Fruit fly (Drosophila melanogaster) whole organism, embryonic: ENCODE results near the gene Prx2.

Source experiments
- ATbp ChIP-seq: fragments of 200-800 bp; sonication (Bioruptor generic); optimal IDR thresholded peaks from 2 replicates; lab custom pipeline; 2017; ENCODE audit warnings: missing biosample characterization, mild to moderate bottlenecking, missing genetic modification characterization, missing genetic modification reagents
- Adf1 ChIP-seq: fragments of 200-800 bp; sonication (Bioruptor generic); IDR thresholded peaks from 2 replicates; pipeline ENCODE4 v1.3.6; 2022; ENCODE audit warnings: missing biosample characterization, missing genetic modification characterization
- Antp ChIP-seq: fragments of 200-800 bp; sonication (Bioruptor generic); optimal IDR thresholded peaks from 3 replicates; lab custom pipeline; 2016; ENCODE audit warnings: missing biosample characterization, missing genetic modification characterization
- Atf3 ChIP-seq: fragments of 200-800 bp; sonication (Bioruptor generic); optimal IDR thresholded peaks from 3 replicates; lab custom pipeline; 2016; ENCODE audit warnings: missing biosample characterization, missing genetic modification characterization
- Awh ChIP-seq: fragments of 200-800 bp; sonication (Bioruptor generic); IDR thresholded peaks from 2 replicates; pipeline ENCODE4, ENCODE4 v1.3.6; 2022; ENCODE audit warnings: missing biosample characterization, missing genetic modification characterization
- C15 ChIP-seq: fragments of 200-800 bp; sonication (Bioruptor generic); IDR thresholded peaks from 3 replicates; pipeline ENCODE4 v1.3.6; 2022; ENCODE audit warnings: missing biosample characterization, missing genetic modification characterization
- CG10959 ChIP-seq: fragments of 200-800 bp; sonication (Bioruptor generic); IDR thresholded peaks from 2 replicates; pipeline ENCODE4 v1.3.6; 2022; ENCODE audit warnings: missing biosample characterization, missing genetic modification characterization
- CG12236 ChIP-seq: fragments of 200-800 bp; sonication (Bioruptor generic); optimal IDR thresholded peaks from 2 replicates; lab custom pipeline; 2016; ENCODE audit warnings: missing biosample characterization, missing genetic modification characterization
- CG15479 ChIP-seq: fragments of 200-800 bp; sonication (Bioruptor generic); optimal IDR thresholded peaks from 3 replicates; lab custom pipeline; 2019; ENCODE audit warnings: missing biosample characterization, mild to moderate bottlenecking, missing genetic modification characterization, moderate library complexity
- CG1603 ChIP-seq: fragments of 200-800 bp; sonication (Bioruptor generic); optimal IDR thresholded peaks from 2 replicates; lab custom pipeline; 2019; ENCODE audit warnings: missing biosample characterization, mild to moderate bottlenecking, missing genetic modification characterization, moderate library complexity
- CG2678 ChIP-seq: fragments of 200-800 bp; sonication (Bioruptor generic); optimal IDR thresholded peaks from 3 replicates; lab custom pipeline; 2019; ENCODE audit warnings: missing biosample characterization, mild to moderate bottlenecking, missing genetic modification characterization, moderate library complexity
- CG4360 ChIP-seq: fragments of 200-800 bp; sonication (Bioruptor generic); IDR thresholded peaks from 2 replicates; pipeline ENCODE4 v1.3.6; 2022; ENCODE audit warnings: missing biosample characterization, missing genetic modification characterization
- CG9817 ChIP-seq: fragments of 200-800 bp; sonication (Bioruptor generic); optimal IDR thresholded peaks from 2 replicates; lab custom pipeline; 2018; ENCODE audit warnings: missing biosample characterization, mild to moderate bottlenecking, missing genetic modification characterization, moderate library complexity
- CrebB ChIP-seq: fragments of 200-800 bp; sonication (Bioruptor generic); optimal IDR thresholded peaks from 3 replicates; lab custom pipeline; 2018; ENCODE audit warnings: missing biosample characterization, mild to moderate bottlenecking, missing genetic modification characterization
- E2f2 ChIP-seq: fragments of 200-800 bp; sonication (Bioruptor generic); IDR thresholded peaks from 2 replicates; pipeline ENCODE4 v1.3.6; 2022; ENCODE audit warnings: missing biosample characterization, missing genetic modification characterization
- Gsc ChIP-seq: fragments of 200-800 bp; sonication (Bioruptor generic); IDR thresholded peaks from 2 replicates; pipeline ENCODE4 v1.3.6; 2022; ENCODE audit warnings: missing biosample characterization, missing genetic modification characterization
- HLH4C ChIP-seq: fragments of 200-800 bp; sonication (Bioruptor generic); IDR thresholded peaks from 3 replicates; pipeline ENCODE4 v1.3.6; 2022; ENCODE audit warnings: missing biosample characterization, missing genetic modification characterization; ENCODE audit not compliant: partially characterized antibody
- Oaz ChIP-seq: fragments of 200-800 bp; sonication (Bioruptor generic); IDR thresholded peaks from 2 replicates; pipeline ENCODE4 v1.3.6; 2022; ENCODE audit warnings: missing biosample characterization, missing genetic modification characterization
- Pdp1 ChIP-seq, 2 experiments: fragments of 200-800 bp; sonication (Bioruptor generic); optimal IDR thresholded peaks; 3 replicates each; lab custom pipeline; 2016; ENCODE audit warnings: missing biosample characterization in 2 of 2, missing genetic modification characterization in 2 of 2, mild to moderate bottlenecking in 1 of 2, moderate library complexity in 1 of 2
- Sin3A ChIP-seq: fragments of >200 bp; optimal IDR thresholded peaks from 2 replicates; lab custom pipeline; 2018
- Taf1 ChIP-seq: fragments of 200-800 bp; sonication (Bioruptor generic); IDR thresholded peaks from 2 replicates; pipeline ENCODE4 v1.3.6; 2022; ENCODE audit warnings: missing biosample characterization, missing genetic modification characterization
- az2 ChIP-seq: fragments of 200-800 bp; sonication (Bioruptor generic); optimal IDR thresholded peaks from 3 replicates; lab custom pipeline; 2016; ENCODE audit warnings: missing biosample characterization, missing genetic modification characterization
- cad ChIP-seq: fragments of >200 bp; optimal IDR thresholded peaks from 2 replicates; lab custom pipeline; 2017; ENCODE audit warnings: missing biosample characterization, missing genetic modification characterization
- cas ChIP-seq: fragments of 200-800 bp; sonication (Bioruptor generic); IDR thresholded peaks from 2 replicates; pipeline ENCODE4 v1.3.6; 2022; ENCODE audit warnings: missing biosample characterization, missing genetic modification characterization
- ci ChIP-seq: fragments of 200-800 bp; sonication (Bioruptor generic); IDR thresholded peaks from 3 replicates; pipeline ENCODE4 v1.3.6; 2022; ENCODE audit warnings: missing biosample characterization, missing genetic modification characterization
- crp ChIP-seq, 2 experiments: fragments of 200-800 bp; sonication (Bioruptor generic); optimal IDR thresholded peaks; 2 replicates in 1 of 2; 3 replicates in 1 of 2; lab custom pipeline; 2017; ENCODE audit warnings: missing biosample characterization in 2 of 2, missing genetic modification characterization in 2 of 2, mild to moderate bottlenecking in 1 of 2, moderate library complexity in 1 of 2
- esg ChIP-seq: fragments of 200-800 bp; sonication (Bioruptor generic); conservative IDR thresholded peaks from 2 replicates; pipeline ENCODE4 v1.3.6; 2022; ENCODE audit warnings: missing biosample characterization, missing genetic modification characterization
- eve ChIP-seq, 2 experiments: fragments of >200 bp; optimal IDR thresholded peaks; 2 replicates each; lab custom pipeline; 2017; ENCODE audit warnings: missing biosample characterization in 2 of 2, missing genetic modification characterization in 2 of 2
- exex ChIP-seq: fragments of 200-800 bp; sonication (Bioruptor generic); optimal IDR thresholded peaks from 4 replicates; lab custom pipeline; 2018; ENCODE audit warnings: missing biosample characterization, mild to moderate bottlenecking, missing genetic modification characterization, moderate library complexity
- kay ChIP-seq: fragments of 200-800 bp; sonication (Bioruptor generic); optimal IDR thresholded peaks from 2 replicates; lab custom pipeline; 2016; ENCODE audit warnings: missing biosample characterization, missing genetic modification characterization
- ken ChIP-seq: fragments of 200-800 bp; sonication (Bioruptor generic); IDR thresholded peaks from 3 replicates; pipeline ENCODE4 v1.3.6; 2022; ENCODE audit warnings: missing biosample characterization, missing genetic modification characterization
- lov ChIP-seq, 2 experiments: fragments of 200-800 bp in 1 of 2; fragments of >200 bp in 1 of 2; sonication (Bioruptor generic) in 1 of 2; IDR thresholded peaks in 1 of 2; optimal IDR thresholded peaks in 1 of 2; 2 replicates in 1 of 2; 3 replicates in 1 of 2; pipeline versions ENCODE4 v1.3.6 to Lab custom; 2017 to 2022; ENCODE audit warnings: missing biosample characterization in 1 of 2, missing genetic modification characterization in 1 of 2
- rib ChIP-seq: fragments of 200-800 bp; sonication (Bioruptor generic); IDR thresholded peaks from 2 replicates; pipeline ENCODE4 v1.3.6; 2022; ENCODE audit warnings: missing biosample characterization, missing genetic modification characterization
- sd ChIP-seq: fragments of 200-800 bp; sonication (Bioruptor generic); optimal IDR thresholded peaks from 3 replicates; lab custom pipeline; 2018; ENCODE audit warnings: missing biosample characterization, mild to moderate bottlenecking, missing genetic modification characterization, moderate library complexity
- sens ChIP-seq: fragments of 200-800 bp; sonication (Bioruptor generic); peaks from one replicate; lab custom pipeline; 2016; ENCODE audit warnings: missing biosample characterization, missing genetic modification characterization
- shn ChIP-seq: fragments of 200-800 bp; sonication (Bioruptor generic); optimal IDR thresholded peaks from 3 replicates; lab custom pipeline; 2016; ENCODE audit warnings: missing biosample characterization, missing genetic modification characterization
- sisA ChIP-seq: fragments of 200-800 bp; sonication (Bioruptor generic); IDR thresholded peaks from 2 replicates; pipeline ENCODE4 v1.3.6; 2022; ENCODE audit warnings: missing biosample characterization, missing genetic modification characterization
- slbo ChIP-seq: fragments of 200-800 bp; sonication (Bioruptor generic); IDR thresholded peaks from 2 replicates; pipeline ENCODE4 v1.3.6; 2022; ENCODE audit warnings: missing biosample characterization, missing genetic modification characterization
- yki ChIP-seq: fragments of >200 bp; optimal IDR thresholded peaks from 3 replicates; lab custom pipeline; 2018

Prx2 gene

dm6 chrX:13373239-13374153 is 43.9 kb downstream of the Prx2 start (continued):
- TF ChIP-seq kay (no peak), lov (optimal IDR thresholded peaks at IDR 0.05; lab: Kevin White, UChicago) (no peak), lov (GFP tag; IDR thresholded peaks at IDR 0.05; lab: Robert Waterston, UW) (no peak), Gsc (no peak), Pdp1 (GFP tag; optimal IDR thresholded peaks at IDR 0.05; lab: Kevin White, UChicago) (peak in 1 of 2 experiments; percentile 24), CG15479 (GFP tag; lab: Kevin White, UChicago) (peak; percentile 32), Awh (GFP tag; lab: Robert Waterston, UW) (peak; percentile 80), sisA (peak; percentile 84), Antp (no peak), ATbp (GFP tag; lab: Kevin White, UChicago) (peak; percentile 82), crp (GFP tag; optimal IDR thresholded peaks at IDR 0.05; lab: Kevin White, UChicago) (peak in 1 of 2 experiments; percentile 76), HLH4C (GFP tag; lab: Robert Waterston, UW) (no peak), shn (GFP tag; lab: Kevin White, UChicago) (no peak), CG4360 (GFP tag; lab: Robert Waterston, UW) (0 out of 2 replicates have a peak, but pooled peaks have one; percentile 27), Atf3 (GFP tag; lab: Kevin White, UChicago) (no peak), Oaz (peak; percentile 68), CG10959 (GFP tag; lab: Robert Waterston, UW) (0 out of 2 replicates have a peak, but pooled peaks have one; percentile 15), CrebB (peak; percentile 71), C15 (no peak), CG1603 (tag; lab: Kevin White, UChicago) (peak; percentile 74), yki (lab: Kevin White, UChicago) (no peak), ken (GFP tag; lab: Robert Waterston, UW) (peak; percentile 74; the same call in 1 of the 3 replicates), Taf1 (peak; percentile 70), CG12236 (no peak), slbo (GFP tag; lab: Robert Waterston, UW) (peak; percentile 87), E2f2 (GFP tag; lab: Robert Waterston, UW) (peak; percentile 85), esg (GFP tag; lab: Robert Waterston, UW) (peak; percentile 81), az2 (peak; percentile 85), CG9817 (tag; lab: Kevin White, UChicago) (peak; percentile 71), cad (GFP tag; lab: Kevin White, UChicago) (no peak)
- TF ChIP-seq, all 482 proteins: peak for 357

- TF ChIP-seq Sin3A (lab: Kevin White, UChicago) (no peak), ci (GFP tag; lab: Robert Waterston, UW) (0 out of 3 replicates have a peak, but pooled peaks have one; percentile 6), Adf1 (peak; percentile 35; the same call in 1 of the 2 replicates), rib (peak; percentile 38; the same call in 1 of the 2 replicates), sens (GFP tag; lab: Kevin White, UChicago) (peak; percentile 14)
- TF ChIP-seq, all 482 proteins: peak for 4
These were observed 44.5 kb downstream of the Prx2 start for dm6 chrX:13374154-13374536.

dm6 chrX:13374979-13375378 is 45.4 kb downstream of the Prx2 start:
- TF ChIP-seq cas (GFP tag; lab: Robert Waterston, UW) (no peak), CG2678 (tag; lab: Kevin White, UChicago) (peak; percentile 14), sd (peak; percentile 16), az2 (no peak), eve (GFP tag; optimal IDR thresholded peaks at IDR 0.05; lab: Kevin White, UChicago) (peak in 1 of 2 experiments; percentile 69), exex (tag; lab: Kevin White, UChicago) (peak; percentile 4)
- TF ChIP-seq, all 482 proteins: peak for 4
